Worm (Caenorhabditis elegans): ENCODE results near the gene vps-11.

DNA sequence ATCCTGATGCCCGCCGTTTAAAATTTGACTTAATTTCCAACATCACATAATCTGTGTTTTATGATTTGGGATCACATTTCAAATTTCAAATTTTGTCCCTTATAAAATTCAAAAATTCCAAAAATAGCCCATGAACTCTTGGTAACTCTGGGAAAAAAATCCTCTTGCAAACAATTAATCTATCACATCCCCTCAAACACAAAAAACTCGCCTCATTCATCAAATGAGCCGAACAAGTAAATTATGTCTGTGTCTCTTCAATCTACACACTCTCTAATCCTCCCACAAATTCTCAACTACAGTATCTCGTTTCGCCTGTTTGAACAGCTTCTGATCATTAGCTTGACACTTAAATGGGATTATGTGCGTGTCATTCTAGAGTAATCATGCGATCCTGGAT is 17.4 kb upstream of the vps-11 start, which contains the start of gene msrp-7:
- no peak for TF ChIP-seq tab-1 (GFP tag; IDR thresholded peaks at IDR 0.05)
- no peak for TF ChIP-seq flt-1 (GFP tag; IDR thresholded peaks at IDR 0.05)
- no peak for TF ChIP-seq T22C8.4 (GFP tag; IDR thresholded peaks at IDR 0.05)
- no peak for TF ChIP-seq med-1 (GFP tag; optimal IDR thresholded peaks at IDR 0.05; ENCODE audit: insufficient read depth)
- TF ChIP-seq ztf-23 (GFP tag; IDR thresholded peaks at IDR 0.05), result no peak
- TF ChIP-seq ztf-29 (GFP tag; IDR thresholded peaks at IDR 0.05), result no peak
